Worm (Caenorhabditis elegans): Measurements from ENCODE around the gene C33D9.3.
A peak's percentile ranks its signal among the peaks of the same experiment; 100 is the strongest.

Gene C33D9.3

DNA sequence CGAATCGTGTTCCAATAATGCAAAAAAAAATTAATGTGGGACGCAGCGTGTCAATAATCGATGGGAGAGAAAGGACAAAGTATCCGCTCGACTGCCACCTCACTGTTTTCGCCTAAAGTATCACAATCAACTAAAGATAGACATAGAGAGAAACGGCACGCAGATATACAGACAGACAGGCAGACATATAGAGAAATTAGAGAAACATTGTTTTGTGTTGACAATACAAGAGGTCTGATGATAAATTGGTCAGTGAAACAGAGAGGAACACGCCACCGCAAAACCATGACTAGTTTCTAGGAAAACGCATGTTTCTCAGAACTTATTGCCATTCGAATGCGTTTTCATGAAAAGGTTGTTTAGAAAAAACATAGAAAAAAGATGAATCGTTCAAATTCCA lies 37.9 kb upstream of the C33D9.3 start, which contains the start of gene T28C6.8 (continued):
- TF ChIP-seq nhr-85 (tag): peak; percentile 85
- peak; percentile 23 for TF ChIP-seq lin-13 (GFP tag; optimal IDR thresholded peaks at IDR 0.05)
- TF ChIP-seq swsn-7 (tag; optimal IDR thresholded peaks at IDR 0.05): no peak
- TF ChIP-seq nhr-90 (tag; optimal IDR thresholded peaks at IDR 0.05; ENCODE audit: poor library complexity): peak; percentile 36
- peak in 1 of 3 experiments; percentile 7 for TF ChIP-seq dpl-1 (GFP tag; optimal IDR thresholded peaks at IDR 0.05)
- TF ChIP-seq egl-27 (tag; optimal IDR thresholded peaks at IDR 0.05): peak in 1 of 2 experiments; percentile 18
- peak; percentile 1 for TF ChIP-seq C16A3.4 (tag; optimal IDR thresholded peaks at IDR 0.05)
- peak; percentile 32 for TF ChIP-seq unc-130 (tag; optimal IDR thresholded peaks at IDR 0.05)
- peak in 1 of 2 experiments; percentile 68 for TF ChIP-seq lin-35 (GFP tag; optimal IDR thresholded peaks at IDR 0.05)
- peak; percentile 17 to 23 for TF ChIP-seq efl-1 (optimal IDR thresholded peaks at IDR 0.05)
- TF ChIP-seq efl-1 (GFP tag; optimal IDR thresholded peaks at IDR 0.05 in 1 of 2): no peak
- TF ChIP-seq fkh-8 (tag; optimal IDR thresholded peaks at IDR 0.05): peak; percentile 33
- TF ChIP-seq hlh-17 (GFP tag; optimal IDR thresholded peaks at IDR 0.05; ENCODE audit: borderline replicate concordance): no peak
- peak; percentile 8 for TF ChIP-seq skn-1 (tag; optimal IDR thresholded peaks at IDR 0.05)

DNA sequence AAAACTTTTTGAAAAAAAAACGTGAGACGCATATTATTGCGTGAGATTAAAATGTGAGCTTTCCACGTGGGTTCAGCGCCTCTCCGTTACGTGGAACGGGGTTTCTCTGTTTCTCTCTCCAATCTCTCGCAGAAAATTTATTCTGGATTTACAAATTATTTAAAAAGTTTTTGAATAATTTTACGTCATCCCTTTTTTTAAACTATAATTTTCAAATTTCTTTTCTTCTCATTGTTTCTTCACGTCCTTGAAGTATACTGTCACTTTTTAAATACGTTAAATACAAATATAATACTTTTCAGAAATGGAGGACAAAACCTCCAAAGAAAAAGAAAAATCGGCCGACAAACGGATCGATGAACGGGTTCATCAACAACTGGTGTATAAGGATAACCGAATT lies 34.8 kb upstream of the C33D9.3 start, which contains the start of gene T28C6.7:
Gene T28C6.7, plus strand, starts transcription at position 301 of the 400 bp plus-strand sequence.
- no peak for TF ChIP-seq egl-13 (tag; optimal IDR thresholded peaks at IDR 0.05)
- no peak for TF ChIP-seq elt-2 (tag; optimal IDR thresholded peaks at IDR 0.05)
- TF ChIP-seq fos-1 (tag; optimal IDR thresholded peaks at IDR 0.05): no peak
- TF ChIP-seq aly-2 (tag; optimal IDR thresholded peaks at IDR 0.05): no peak
- TF ChIP-seq nhr-237 (tag; optimal IDR thresholded peaks at IDR 0.05): no peak
- TF ChIP-seq egl-27 (tag; optimal IDR thresholded peaks at IDR 0.05): no peak
- TF ChIP-seq lin-13 (GFP tag; optimal IDR thresholded peaks at IDR 0.05): no peak
- no peak for TF ChIP-seq ama-1 (optimal IDR thresholded peaks at IDR 0.05)
- TF ChIP-seq mdl-1 (tag; optimal IDR thresholded peaks at IDR 0.05): no peak

DNA sequence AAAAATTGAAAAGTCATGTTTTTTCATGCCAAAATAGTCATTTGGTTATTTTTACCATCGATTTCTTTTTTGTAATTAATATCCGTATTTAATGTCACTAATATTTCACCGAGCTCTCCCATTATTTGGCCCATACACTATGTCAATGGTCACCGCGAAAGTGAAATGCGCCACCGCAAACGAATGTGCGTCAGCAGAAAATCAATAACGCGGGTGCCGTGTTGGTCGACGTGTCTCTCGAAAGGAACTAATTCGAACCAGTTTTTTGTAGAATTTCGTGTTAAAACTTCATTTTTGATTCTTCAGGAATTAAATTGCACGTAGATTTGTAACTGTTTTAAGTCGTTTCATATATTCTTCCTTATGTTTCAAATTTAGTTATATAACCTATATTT lies 33.9 kb upstream of the C33D9.3 start:
- TF ChIP-seq dpl-1 (GFP tag; optimal IDR thresholded peaks at IDR 0.05): peak in 2 of 3 experiments; percentile 56
- TF ChIP-seq lin-35 (GFP tag; optimal IDR thresholded peaks at IDR 0.05): peak; percentile 32 to 69
- TF ChIP-seq skn-1 (tag; optimal IDR thresholded peaks at IDR 0.05): no peak
- TF ChIP-seq lsy-2 (tag; optimal IDR thresholded peaks at IDR 0.05): peak in 1 of 2 experiments; percentile 57
- peak; percentile 77 for TF ChIP-seq xbp-1 (tag; optimal IDR thresholded peaks at IDR 0.05)
- TF ChIP-seq mef-2 (tag; optimal IDR thresholded peaks at IDR 0.05): no peak
- TF ChIP-seq fkh-8 (tag; optimal IDR thresholded peaks at IDR 0.05): no peak
- TF ChIP-seq blmp-1 (tag; optimal IDR thresholded peaks at IDR 0.05): peak; percentile 93
- TF ChIP-seq alr-1 (tag; optimal IDR thresholded peaks at IDR 0.05; ENCODE audit: borderline replicate concordance): no peak
- no peak for TF ChIP-seq ceh-8 (GFP tag; optimal IDR thresholded peaks at IDR 0.05)
- peak; percentile 19 for TF ChIP-seq C16A3.4 (tag; optimal IDR thresholded peaks at IDR 0.05)
- TF ChIP-seq dsc-1 (tag; optimal IDR thresholded peaks at IDR 0.05): peak; percentile 13
- peak; percentile 9 for TF ChIP-seq nhr-47 (tag; optimal IDR thresholded peaks at IDR 0.05)
- TF ChIP-seq swsn-7 (tag; optimal IDR thresholded peaks at IDR 0.05): peak; percentile 16
- TF ChIP-seq hlh-4 (tag; optimal IDR thresholded peaks at IDR 0.05): no peak
- TF ChIP-seq hpl-2 (GFP tag; optimal IDR thresholded peaks at IDR 0.05): no peak
- TF ChIP-seq lin-14 (GFP tag; optimal IDR thresholded peaks at IDR 0.05): peak; percentile 54
- TF ChIP-seq nhr-85 (tag): peak; percentile 5
- TF ChIP-seq lin-13 (GFP tag; optimal IDR thresholded peaks at IDR 0.05): no peak
- peak; percentile 44 for TF ChIP-seq nhr-20 (tag; optimal IDR thresholded peaks at IDR 0.05)
- TF ChIP-seq nhr-71 (tag; optimal IDR thresholded peaks at IDR 0.05): peak; percentile 50
- TF ChIP-seq fkh-10 (GFP tag; optimal IDR thresholded peaks at IDR 0.05): no peak
- TF ChIP-seq ceh-82 (tag; optimal IDR thresholded peaks at IDR 0.05): peak in 1 of 3 experiments; percentile 11
- TF ChIP-seq ceh-63 (GFP tag; optimal IDR thresholded peaks at IDR 0.05): no peak
- peak; percentile 53 to 56 for TF ChIP-seq efl-1 (optimal IDR thresholded peaks at IDR 0.05)
- peak in 1 of 2 experiments; percentile 94 for TF ChIP-seq efl-1 (GFP tag; optimal IDR thresholded peaks at IDR 0.05 in 1 of 2)
- TF ChIP-seq tbx-2 (tag; optimal IDR thresholded peaks at IDR 0.05): peak; percentile 53
- peak; percentile 50 for TF ChIP-seq rnt-1 (tag; optimal IDR thresholded peaks at IDR 0.05)
- no peak for TF ChIP-seq ztf-4 (tag; optimal IDR thresholded peaks at IDR 0.05)
- TF ChIP-seq lin-15B (tag; optimal IDR thresholded peaks at IDR 0.05): no peak
- peak; percentile 51 for TF ChIP-seq snu-23 (GFP tag; optimal IDR thresholded peaks at IDR 0.05)
- no peak for TF ChIP-seq hlh-17 (GFP tag; optimal IDR thresholded peaks at IDR 0.05; ENCODE audit: borderline replicate concordance)
- TF ChIP-seq elt-3 (tag; optimal IDR thresholded peaks at IDR 0.05): peak in 1 of 6 experiments; percentile 39
